Fruit fly (Drosophila melanogaster): ENCODE results near the gene CG2116.

Gene CG2116

DNA sequence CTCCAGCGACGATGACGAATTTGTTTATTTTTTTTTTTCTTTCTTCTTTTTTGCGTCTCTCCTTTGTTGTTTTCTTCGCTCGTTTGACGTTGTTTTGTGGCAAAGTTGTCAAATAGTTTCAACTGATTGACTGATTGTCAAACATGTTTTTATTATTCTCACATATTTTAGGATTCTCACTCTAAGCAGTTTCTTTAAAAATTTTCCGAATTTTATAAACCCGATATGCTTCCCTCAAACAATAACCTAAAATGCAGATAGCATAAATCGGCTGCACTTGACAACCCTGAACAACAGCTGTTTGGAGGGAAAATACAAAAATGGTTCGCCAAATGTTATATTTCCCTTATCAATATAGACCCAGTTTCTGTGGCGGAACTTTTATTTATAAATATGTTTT is 13.9 kb downstream of the CG2116 start, which contains the start of gene CG17982:
TSS of gene CG17982 (minus strand) at position 299 of the 400 bp plus-strand sequence.
- TF ChIP-seq CG9948 (tag; optimal IDR thresholded peaks at IDR 0.05) = peak; percentile 81
- TF ChIP-seq CG10348 (GFP tag; IDR thresholded peaks at IDR 0.05) = peak; percentile 18; the same call in 1 of the 2 replicates
- peak; percentile 87 for TF ChIP-seq CG15710 (tag; optimal IDR thresholded peaks at IDR 0.05)
- no peak for TF ChIP-seq CG14655 (GFP tag; optimal IDR thresholded peaks at IDR 0.05)
- TF ChIP-seq Pif1A (GFP tag; optimal IDR thresholded peaks at IDR 0.05) = peak; percentile 94
- peak; percentile 87 for TF ChIP-seq fd96Ca (GFP tag; IDR thresholded peaks at IDR 0.05)
- TF ChIP-seq CG8301 (tag; optimal IDR thresholded peaks at IDR 0.05) = peak; percentile 83
- peak; percentile 66 for TF ChIP-seq CG12605 (GFP tag; IDR thresholded peaks at IDR 0.05)
- TF ChIP-seq CG13204 (GFP tag; optimal IDR thresholded peaks at IDR 0.05) = no peak
- TF ChIP-seq Ets98B (GFP tag; IDR thresholded peaks at IDR 0.05) = peak; percentile 87
- peak; percentile 93 for TF ChIP-seq CG4496 (GFP tag; IDR thresholded peaks at IDR 0.05)
- TF ChIP-seq CG32121 (GFP tag; IDR thresholded peaks at IDR 0.05) = peak; percentile 85
- TF ChIP-seq gl (tag; optimal IDR thresholded peaks at IDR 0.05) = peak; percentile 75
- no peak for TF ChIP-seq D1 (tag; optimal IDR thresholded peaks at IDR 0.05)
- TF ChIP-seq EcR (GFP tag; optimal IDR thresholded peaks at IDR 0.05) = no peak
- peak; percentile 87 for TF ChIP-seq Snoo (tag; optimal IDR thresholded peaks at IDR 0.05)
- peak; percentile 93 for TF ChIP-seq Pif1B (GFP tag; optimal IDR thresholded peaks at IDR 0.05)
- TF ChIP-seq CG34367 (tag; optimal IDR thresholded peaks at IDR 0.05) = peak; percentile 86
- TF ChIP-seq CG17806 (tag; optimal IDR thresholded peaks at IDR 0.05) = peak; percentile 89
- peak; percentile 60 for TF ChIP-seq rn (GFP tag; IDR thresholded peaks at IDR 0.05)
- TF ChIP-seq CG8159 (tag; optimal IDR thresholded peaks at IDR 0.05) = peak; percentile 88

DNA sequence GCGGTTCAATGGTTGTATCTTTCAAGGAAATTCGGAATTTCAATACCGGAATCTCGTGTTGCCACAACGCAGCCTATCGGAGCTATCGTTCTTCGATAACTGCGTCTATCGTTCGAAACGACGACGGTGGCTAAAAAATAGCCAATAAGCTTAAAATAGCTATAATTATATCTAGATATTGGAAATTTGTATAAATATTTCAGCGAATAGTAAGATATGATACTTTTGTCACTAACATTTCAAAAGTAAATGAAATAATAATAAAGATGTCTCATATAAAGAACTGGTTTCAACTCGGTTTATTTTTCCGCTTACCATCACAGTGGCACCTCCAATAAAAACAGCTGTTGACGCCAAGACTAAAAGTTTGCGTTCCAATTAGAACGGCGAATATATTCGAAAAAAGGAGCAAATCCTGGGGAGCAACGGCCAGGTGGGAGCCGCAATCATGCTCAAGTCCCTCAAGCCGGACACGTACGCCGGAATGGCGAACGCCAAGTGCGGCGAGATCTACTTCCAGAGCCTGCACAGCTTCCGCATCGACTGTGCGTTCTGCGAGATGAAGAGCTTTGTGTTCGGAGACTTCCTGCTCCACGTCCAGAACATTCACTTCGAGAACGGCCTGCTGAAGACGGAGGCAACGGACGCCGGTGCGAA is 16.0 kb downstream of the CG2116 start, which contains the start of the genes alpha-PheRS and CG2129:
TSS of gene alpha-PheRS (minus strand) at position 102 of the 657 bp plus-strand sequence.
TSS of gene CG2129 (plus strand) at position 339 of the 657 bp plus-strand sequence.
- TF ChIP-seq CG17806 (tag; optimal IDR thresholded peaks at IDR 0.05) = peak; percentile 2
- TF ChIP-seq EcR (GFP tag; optimal IDR thresholded peaks at IDR 0.05) = no peak
- peak; percentile 17 for TF ChIP-seq CG8159 (tag; optimal IDR thresholded peaks at IDR 0.05)
- peak; percentile 6 for TF ChIP-seq CG9948 (tag; optimal IDR thresholded peaks at IDR 0.05)
- 0 out of 2 replicates have a peak, but pooled peaks have one; percentile 14 for TF ChIP-seq CG32121 (GFP tag; IDR thresholded peaks at IDR 0.05)
- no peak for TF ChIP-seq gl (tag; optimal IDR thresholded peaks at IDR 0.05)
- peak; percentile 29 for TF ChIP-seq CG15710 (tag; optimal IDR thresholded peaks at IDR 0.05)

DNA sequence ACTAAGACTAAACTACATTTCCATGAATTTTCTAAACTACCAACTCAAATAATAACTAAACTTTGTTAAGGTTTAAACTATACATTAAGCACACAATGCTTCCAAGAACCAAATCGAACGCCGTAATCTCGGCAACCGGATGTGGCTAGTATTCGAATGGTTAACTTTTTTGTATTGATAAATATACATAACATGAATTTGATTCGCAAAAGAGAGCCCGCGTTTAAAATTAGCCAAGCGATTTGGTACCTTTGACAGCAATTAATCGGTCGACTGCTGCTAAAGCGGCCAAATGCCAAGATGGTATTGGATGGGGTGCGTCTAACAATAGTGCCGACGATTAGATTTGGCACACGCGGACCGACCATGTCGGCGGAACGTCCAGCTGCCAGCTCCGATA is 18.0 kb downstream of the CG2116 start, which contains the start of gene CG15336:
TSS of gene CG15336 (plus strand) at position 301 of the 400 bp plus-strand sequence.
- no peak for TF ChIP-seq CG8159 (tag; optimal IDR thresholded peaks at IDR 0.05)
- TF ChIP-seq CG4496 (GFP tag; IDR thresholded peaks at IDR 0.05) = no peak
- TF ChIP-seq Ets98B (GFP tag; IDR thresholded peaks at IDR 0.05) = no peak
- TF ChIP-seq CG17806 (tag; optimal IDR thresholded peaks at IDR 0.05) = no peak
- TF ChIP-seq Pif1B (GFP tag; optimal IDR thresholded peaks at IDR 0.05) = no peak
- TF ChIP-seq EcR (GFP tag; optimal IDR thresholded peaks at IDR 0.05) = no peak
- TF ChIP-seq CG34367 (tag; optimal IDR thresholded peaks at IDR 0.05) = no peak

DNA sequence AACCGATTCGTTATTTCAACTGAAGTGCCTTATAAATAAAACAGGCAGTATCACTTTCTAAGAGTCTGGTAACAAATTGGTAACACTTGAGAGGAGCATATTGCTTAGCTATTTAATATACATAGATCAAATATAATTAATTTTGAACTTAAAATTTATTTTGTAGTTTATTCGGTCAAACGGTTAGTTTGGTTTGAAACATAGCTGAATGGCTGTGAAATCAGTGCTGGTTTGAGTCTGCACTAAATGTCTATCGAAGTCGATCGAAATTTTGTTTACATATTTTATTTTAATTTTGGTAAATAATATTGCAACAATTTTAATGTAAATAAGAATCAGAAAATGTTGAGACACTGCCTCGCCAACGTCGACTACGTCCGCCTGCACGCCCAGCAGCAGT is 18.9 kb downstream of the CG2116 start, which contains the start of gene CG10959:
TSS of gene CG10959 (plus strand) at position 228 of the 400 bp plus-strand sequence.
- no peak for TF ChIP-seq rn (GFP tag; IDR thresholded peaks at IDR 0.05)
- no peak for TF ChIP-seq D1 (tag; optimal IDR thresholded peaks at IDR 0.05)

- TF ChIP-seq CG12605 (GFP tag; IDR thresholded peaks at IDR 0.05) (no peak), CG10348 (GFP tag; IDR thresholded peaks at IDR 0.05) (no peak), EcR (GFP tag; optimal IDR thresholded peaks at IDR 0.05) (no peak), Snoo (tag; optimal IDR thresholded peaks at IDR 0.05) (no peak), Pif1A (GFP tag; optimal IDR thresholded peaks at IDR 0.05) (no peak), CG15710 (tag; optimal IDR thresholded peaks at IDR 0.05) (no peak), Pif1B (GFP tag; optimal IDR thresholded peaks at IDR 0.05) (no peak), CG8159 (tag; optimal IDR thresholded peaks at IDR 0.05) (no peak), CG17806 (tag; optimal IDR thresholded peaks at IDR 0.05) (no peak), fd96Ca (GFP tag; IDR thresholded peaks at IDR 0.05) (no peak), CG4496 (GFP tag; IDR thresholded peaks at IDR 0.05) (no peak), CG8301 (tag; optimal IDR thresholded peaks at IDR 0.05) (no peak), CG13204 (GFP tag; optimal IDR thresholded peaks at IDR 0.05) (no peak), gl (tag; optimal IDR thresholded peaks at IDR 0.05) (no peak), rn (GFP tag; IDR thresholded peaks at IDR 0.05) (no peak), D1 (tag; optimal IDR thresholded peaks at IDR 0.05) (no peak)
These were observed 22.5 kb downstream of the CG2116 start, which contains the start of gene Gbeta5 for dm6 chrX:8152077-8152476. TSS of gene Gbeta5 (minus strand) at chrX:8152275.

DNA sequence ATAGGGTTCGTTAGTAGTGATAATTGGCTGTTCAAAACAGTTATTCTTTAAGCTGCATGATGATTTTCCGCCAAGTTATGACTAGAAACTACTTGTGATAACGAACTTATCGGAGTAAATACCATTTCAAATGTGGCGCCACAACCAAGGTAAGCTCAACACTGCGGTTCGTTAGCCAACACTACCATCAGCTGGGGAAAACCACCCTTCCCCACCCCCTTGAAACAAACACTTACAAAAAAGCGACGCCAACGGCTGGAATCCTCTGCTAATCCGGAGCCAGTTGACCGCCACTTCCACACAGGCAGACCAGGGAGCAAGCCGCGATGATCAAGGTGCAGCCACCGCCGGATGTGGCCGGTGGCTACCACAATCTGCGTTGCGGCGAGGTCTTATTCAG is 23.1 kb downstream of the CG2116 start, which contains the start of gene CG18262:
TSS of gene CG18262 (plus strand) at position 231 of the 400 bp plus-strand sequence.
- TF ChIP-seq fd96Ca (GFP tag; IDR thresholded peaks at IDR 0.05) (0 out of 3 replicates have a peak, but pooled peaks have one; percentile 19), CG4496 (GFP tag; IDR thresholded peaks at IDR 0.05) (no peak)
